Worm (Caenorhabditis elegans) whole organism, young adult: ENCODE measurements around the gene T20G5.8.

Experiments
- F23B12.7 ChIP-seq: sonication (generic microtip); optimal IDR thresholded peaks from 2 replicates; lab custom pipeline; 2017; ENCODE audit warnings: missing genetic modification characterization, mild to moderate bottlenecking, missing compliant biosample characterization, antibody characterized with exemption, moderate library complexity; ENCODE audit not compliant: insufficient read depth
- ama-1 ChIP-seq, 3 experiments: fragments of 150-350 bp in 1 of 3; sonication (generic microtip) in 2 of 3; optimal IDR thresholded peaks; 2 replicates each; lab custom pipeline; 2014 to 2018; ENCODE audit warnings: missing biosample characterization in 2 of 3, missing genetic modification characterization in 2 of 3, missing genetic modification reagents in 2 of 3
- nhr-179 ChIP-seq: sonication (generic microtip); optimal IDR thresholded peaks from 2 replicates; lab custom pipeline; 2016; ENCODE audit warnings: mild to moderate bottlenecking, missing genetic modification characterization, missing compliant biosample characterization
- pbrm-1 ChIP-seq: fragments of 200-800 bp; sonication (Bioruptor generic); IDR thresholded peaks from 2 replicates; pipeline ENCODE4 v1.3.6; 2022; ENCODE audit warnings: missing genetic modification reagents, missing genetic modification characterization, missing compliant biosample characterization
- pha-4 ChIP-seq: fragments of 150-350 bp; sonication (generic microtip); optimal IDR thresholded peaks from 2 replicates; lab custom pipeline; 2014; ENCODE audit warnings: missing biosample characterization, missing genetic modification reagents, missing genetic modification characterization
- rcor-1 ChIP-seq: fragments of 200-800 bp; sonication (Bioruptor generic); IDR thresholded peaks from 2 replicates; pipeline ENCODE4 v1.3.6; 2022; ENCODE audit warnings: missing genetic modification reagents, missing genetic modification characterization, missing compliant biosample characterization
- ztf-25 ChIP-seq: fragments of 200-800 bp; sonication (Bioruptor generic); IDR thresholded peaks from 2 replicates; pipeline ENCODE4 v1.3.6; 2022; ENCODE audit warnings: missing genetic modification reagents, missing genetic modification characterization, missing compliant biosample characterization

DNA sequence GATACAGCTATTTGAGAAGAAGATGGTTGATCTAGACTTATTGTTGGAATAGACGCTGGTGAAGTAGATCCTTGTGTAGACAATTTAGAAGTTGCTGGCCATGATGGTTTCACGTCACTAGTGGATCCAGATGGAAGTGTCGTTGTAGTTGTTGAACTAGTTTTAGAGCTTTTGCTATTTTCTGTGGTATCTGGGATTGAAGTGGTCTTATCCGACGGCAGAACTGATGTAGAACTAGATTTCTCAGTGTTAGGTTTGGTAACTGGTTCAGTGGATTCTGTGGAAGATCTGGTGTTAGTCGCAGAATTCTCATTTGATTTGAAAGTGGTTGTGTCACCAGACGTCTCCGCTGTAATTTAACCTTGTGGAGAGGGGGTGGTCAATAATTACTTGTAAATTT is 32.5 kb downstream of the T20G5.8 start:
- no peak for TF ChIP-seq pha-4
- no peak for TF ChIP-seq rcor-1
- TF ChIP-seq ztf-25 (GFP tag; lab: Robert Waterston, UW), result no peak
- TF ChIP-seq pbrm-1 (GFP tag; lab: Robert Waterston, UW), result no peak
- no peak for TF ChIP-seq F23B12.7 (tag; lab: Kevin White, UChicago)
- no peak for TF ChIP-seq ama-1 (optimal IDR thresholded peaks at IDR 0.05; lab: Kevin White, UChicago)
- no peak for TF ChIP-seq ama-1 (GFP tag; optimal IDR thresholded peaks at IDR 0.05; lab: Kevin White, UChicago)
- TF ChIP-seq nhr-179 (tag; lab: Kevin White, UChicago), result no peak
